Worm (Caenorhabditis elegans) whole organism, mixed stage, embryonic: ENCODE measurements around the gene C49H3.6.

Experiments
- ces-1 ChIP-seq: fragments of 150-350 bp; optimal IDR thresholded peaks from 2 replicates; lab custom pipeline; 2014; ENCODE audit warnings: missing biosample characterization, missing genetic modification reagents, missing genetic modification characterization
- elt-1 ChIP-seq: sonication (generic microtip); optimal IDR thresholded peaks from 2 replicates; lab custom pipeline; 2017; ENCODE audit warnings: missing genetic modification characterization, mild to moderate bottlenecking, missing compliant biosample characterization, antibody characterized with exemption, moderate library complexity, borderline replicate concordance; ENCODE audit not compliant: insufficient read depth
- mls-2 ChIP-seq: sonication (generic microtip); optimal IDR thresholded peaks from 2 replicates; lab custom pipeline; 2016; ENCODE audit warnings: mild to moderate bottlenecking, missing genetic modification characterization, moderate library complexity, missing compliant biosample characterization
- nhr-12 ChIP-seq: fragments of 150-350 bp; optimal IDR thresholded peaks from 2 replicates; lab custom pipeline; 2014; ENCODE audit warnings: missing biosample characterization, missing genetic modification characterization
- nhr-76 ChIP-seq: sonication (generic microtip); optimal IDR thresholded peaks from 2 replicates; lab custom pipeline; 2017; ENCODE audit warnings: missing biosample characterization, missing genetic modification characterization
- pha-4 ChIP-seq: fragments of 150-350 bp; optimal IDR thresholded peaks from 2 replicates; lab custom pipeline; 2018; ENCODE audit warnings: missing biosample characterization, missing genetic modification reagents, missing genetic modification characterization
- sem-2 ChIP-seq: fragments of 200-800 bp; sonication (Bioruptor generic); optimal IDR thresholded peaks from 2 replicates; lab custom pipeline; 2018; ENCODE audit warnings: mild to moderate bottlenecking, missing genetic modification characterization, missing compliant biosample characterization
- snpc-4 ChIP-seq: fragments of 150-350 bp; optimal IDR thresholded peaks from 2 replicates; lab custom pipeline; 2014; ENCODE audit warnings: missing biosample characterization, missing genetic modification characterization
- ztf-11 ChIP-seq: fragments of 150-350 bp; optimal IDR thresholded peaks from 2 replicates; lab custom pipeline; 2014; ENCODE audit warnings: missing biosample characterization, missing genetic modification characterization

DNA sequence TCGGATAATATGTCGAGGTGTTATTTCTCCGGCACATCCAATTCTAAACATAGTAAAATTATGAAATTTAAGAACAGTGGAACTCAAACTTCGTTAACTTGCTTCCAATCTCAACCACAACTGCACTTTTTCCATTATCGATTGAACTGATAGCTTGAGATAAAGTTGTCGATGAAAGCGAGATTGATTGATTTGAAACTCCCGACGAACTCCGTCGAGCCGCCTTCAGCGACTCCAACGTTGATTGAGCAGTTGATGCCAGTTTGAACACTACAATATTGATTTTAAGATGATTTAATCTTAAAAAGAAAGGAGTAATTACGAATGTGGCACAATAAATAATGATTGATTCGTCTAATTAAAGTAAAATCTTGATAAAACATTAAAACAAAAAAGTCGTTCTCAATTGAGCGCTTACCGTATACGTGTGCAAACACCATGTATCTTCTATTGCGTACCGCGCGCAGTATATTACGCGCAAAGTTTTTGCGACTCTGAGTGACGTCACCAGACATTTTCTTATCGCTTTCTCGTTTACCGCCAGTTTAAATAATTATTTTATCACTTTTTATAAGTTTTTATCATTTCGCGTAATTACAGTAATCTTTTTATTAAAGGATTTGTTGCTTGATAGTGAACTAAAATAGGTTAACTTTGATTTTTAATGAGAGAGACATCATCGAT lies 1.2 kb upstream of the C49H3.6 start, which contains the start of gene arp-11:
- TF ChIP-seq elt-1 (tag; lab: Kevin White, UChicago) (no peak), pha-4 (peak; percentile 37), sem-2 (GFP tag; lab: Kevin White, UChicago) (no peak), ztf-11 (tag; lab: Kevin White, UChicago) (no peak), ces-1 (GFP tag; lab: Kevin White, UChicago) (peak; percentile 49), snpc-4 (tag; lab: Kevin White, UChicago) (no peak), nhr-12 (tag; lab: Kevin White, UChicago) (no peak), nhr-76 (tag; lab: Kevin White, UChicago) (no peak), mls-2 (tag; lab: Kevin White, UChicago) (no peak)
